Worm (Caenorhabditis elegans): Measurements from ENCODE around the gene asd-1.

DNA sequence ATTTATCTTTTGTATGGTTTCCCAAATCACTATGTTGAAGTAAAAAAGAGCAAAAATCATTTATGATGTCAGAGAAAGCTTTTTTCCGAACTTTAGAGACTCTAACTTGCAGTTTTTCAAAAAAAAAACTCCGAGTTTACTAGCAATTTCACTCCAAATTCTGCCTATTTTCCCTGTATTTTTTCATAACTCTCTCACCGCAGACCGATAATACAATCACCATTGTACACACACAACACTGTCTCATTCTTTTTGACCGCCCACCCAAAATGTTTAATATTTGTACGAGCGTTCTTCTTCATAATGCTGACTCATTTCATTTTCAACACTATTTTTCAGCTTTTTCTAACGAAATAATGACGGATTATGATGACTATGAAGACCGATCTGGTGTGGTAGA lies 31.8 kb downstream of the asd-1 start, which contains the start of gene F43C1.5:
- TF ChIP-seq mep-1 (tag; optimal IDR thresholded peaks at IDR 0.05) (no peak), skn-1 (tag; optimal IDR thresholded peaks at IDR 0.05) (no peak), Y75B8A.6 (GFP tag; IDR thresholded peaks at IDR 0.05) (no peak), nhr-28 (tag; optimal IDR thresholded peaks at IDR 0.05) (no peak), ama-1 (optimal IDR thresholded peaks at IDR 0.05) (no peak)
